Worm (Caenorhabditis elegans) whole organism, mixed stage, embryonic: ENCODE results near the gene C03G6.21.

Experiments used
- blmp-1 ChIP-seq: fragments of 150-350 bp; optimal IDR thresholded peaks from 2 replicates; lab custom pipeline; 2014; ENCODE audit warnings: missing biosample characterization, missing genetic modification characterization
- ceh-39 ChIP-seq: fragments of 150-350 bp; optimal IDR thresholded peaks from 2 replicates; lab custom pipeline; 2014; ENCODE audit warnings: missing biosample characterization, missing genetic modification characterization
- ceh-43 ChIP-seq: fragments of 200-800 bp; sonication (Bioruptor generic); optimal IDR thresholded peaks from 2 replicates; lab custom pipeline; 2018; ENCODE audit warnings: mild to moderate bottlenecking, missing genetic modification characterization, moderate library complexity, missing compliant biosample characterization
- ces-1 ChIP-seq: fragments of 150-350 bp; optimal IDR thresholded peaks from 2 replicates; lab custom pipeline; 2014; ENCODE audit warnings: missing biosample characterization, missing genetic modification reagents, missing genetic modification characterization
- cnd-1 ChIP-seq: fragments of 200-800 bp; sonication (Bioruptor generic); optimal IDR thresholded peaks from 2 replicates; lab custom pipeline; 2018; ENCODE audit warnings: mild to moderate bottlenecking, missing genetic modification characterization, missing compliant biosample characterization
- drap-1 ChIP-seq: fragments of 200-800 bp; sonication (Bioruptor generic); optimal IDR thresholded peaks from 3 replicates; lab custom pipeline; 2018; ENCODE audit warnings: mild to moderate bottlenecking, missing genetic modification characterization, missing compliant biosample characterization
- elt-1 ChIP-seq: sonication (generic microtip); optimal IDR thresholded peaks from 2 replicates; lab custom pipeline; 2017; ENCODE audit warnings: missing genetic modification characterization, mild to moderate bottlenecking, missing compliant biosample characterization, antibody characterized with exemption, moderate library complexity, borderline replicate concordance; ENCODE audit not compliant: insufficient read depth
- lin-32 ChIP-seq: fragments of 200-800 bp; sonication (Bioruptor generic); optimal IDR thresholded peaks from 2 replicates; lab custom pipeline; 2018; ENCODE audit warnings: mild to moderate bottlenecking, missing genetic modification characterization, missing compliant biosample characterization
- mab-5 ChIP-seq: fragments of 150-350 bp; optimal IDR thresholded peaks from 2 replicates; lab custom pipeline; 2014; ENCODE audit warnings: missing biosample characterization, missing genetic modification characterization
- mep-1 ChIP-seq: fragments of 150-350 bp; optimal IDR thresholded peaks from 2 replicates; lab custom pipeline; 2017; ENCODE audit warnings: missing biosample characterization, missing genetic modification reagents, missing genetic modification characterization, inconsistent platforms
- mls-2 ChIP-seq: sonication (generic microtip); optimal IDR thresholded peaks from 2 replicates; lab custom pipeline; 2016; ENCODE audit warnings: mild to moderate bottlenecking, missing genetic modification characterization, moderate library complexity, missing compliant biosample characterization
- nhr-12 ChIP-seq: fragments of 150-350 bp; optimal IDR thresholded peaks from 2 replicates; lab custom pipeline; 2014; ENCODE audit warnings: missing biosample characterization, missing genetic modification characterization
- nhr-2 ChIP-seq: fragments of 150-350 bp; optimal IDR thresholded peaks from 2 replicates; lab custom pipeline; 2014; ENCODE audit warnings: missing biosample characterization, missing genetic modification characterization
- sem-2 ChIP-seq: fragments of 200-800 bp; sonication (Bioruptor generic); optimal IDR thresholded peaks from 2 replicates; lab custom pipeline; 2018; ENCODE audit warnings: mild to moderate bottlenecking, missing genetic modification characterization, missing compliant biosample characterization
- sptf-1 ChIP-seq: sonication (generic microtip); optimal IDR thresholded peaks from 2 replicates; lab custom pipeline; 2017; ENCODE audit warnings: mild to moderate bottlenecking, missing genetic modification characterization, moderate library complexity, missing compliant biosample characterization
- tbx-8 ChIP-seq: fragments of 200-800 bp; sonication (Bioruptor generic); optimal IDR thresholded peaks from 2 replicates; lab custom pipeline; 2018; ENCODE audit warnings: mild to moderate bottlenecking, missing genetic modification characterization, moderate library complexity, missing compliant biosample characterization
- unc-120 ChIP-seq: sonication (generic microtip); optimal IDR thresholded peaks from 2 replicates; lab custom pipeline; 2017; ENCODE audit warnings: missing genetic modification characterization, missing compliant biosample characterization; ENCODE audit not compliant: poor library complexity, severe bottlenecking
- unc-62 ChIP-seq: fragments of 150-350 bp; optimal IDR thresholded peaks from 2 replicates; lab custom pipeline; 2014; ENCODE audit warnings: missing biosample characterization, missing genetic modification reagents, missing genetic modification characterization
- zip-8 ChIP-seq: fragments of 150-350 bp; optimal IDR thresholded peaks from 2 replicates; lab custom pipeline; 2014; ENCODE audit warnings: missing biosample characterization, missing genetic modification characterization
- ztf-11 ChIP-seq: fragments of 150-350 bp; optimal IDR thresholded peaks from 2 replicates; lab custom pipeline; 2014; ENCODE audit warnings: missing biosample characterization, missing genetic modification characterization

C03G6.21 gene

DNA sequence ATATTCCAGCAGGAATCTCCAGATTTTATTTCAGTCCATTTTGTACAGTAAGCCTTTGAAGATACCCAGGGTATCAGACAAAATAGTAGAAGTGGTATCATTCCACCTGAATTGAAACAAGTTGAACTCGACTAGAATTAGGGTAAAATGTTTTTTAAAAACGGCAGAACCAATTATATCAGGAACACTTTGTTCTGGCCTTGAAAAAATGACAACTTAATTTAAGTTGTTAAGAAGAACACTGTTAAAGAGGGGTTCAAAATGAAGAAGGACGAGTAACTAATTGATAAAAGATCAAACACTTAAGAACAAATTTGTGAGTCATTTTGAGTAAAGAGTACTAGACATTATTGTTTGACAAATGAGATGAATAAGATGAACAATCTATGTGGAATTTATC, 35.7 kb downstream of the C03G6.21 start, which contains the start of gene lmd-4:
Gene lmd-4 (minus strand): TSS at position 101 of the 400 bp plus-strand sequence.
- TF ChIP-seq cnd-1 (tag; lab: Kevin White, UChicago): no peak
- no peak for TF ChIP-seq tbx-8 (GFP tag; lab: Kevin White, UChicago)
- TF ChIP-seq ztf-11 (tag; lab: Kevin White, UChicago): no peak
- TF ChIP-seq unc-120: no peak
- no peak for TF ChIP-seq nhr-2 (tag; lab: Kevin White, UChicago)
- TF ChIP-seq nhr-12 (tag; lab: Kevin White, UChicago): no peak
- TF ChIP-seq elt-1: no peak
- TF ChIP-seq mep-1: no peak

DNA sequence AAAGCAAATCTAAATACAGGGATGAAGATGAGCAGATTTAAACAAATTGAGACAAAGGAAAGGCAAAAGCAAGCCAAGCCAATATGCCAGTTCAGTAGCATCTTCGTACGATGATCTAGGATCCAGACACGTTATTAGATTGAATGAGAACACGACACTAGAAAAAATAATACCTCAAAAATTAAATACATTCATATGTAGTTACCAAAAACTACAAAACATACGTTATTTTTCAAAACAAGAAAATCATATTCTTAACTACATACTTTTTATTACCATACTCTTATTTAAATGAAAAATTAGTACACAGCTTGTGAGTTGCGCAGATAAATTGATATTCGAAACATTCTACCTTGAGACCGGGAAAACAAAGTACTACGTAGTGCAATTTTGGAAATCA, 43.4 kb downstream of the C03G6.21 start, which contains the start of gene srx-6:
Gene srx-6 (minus strand): TSS at position 101 of the 400 bp plus-strand sequence.
- no peak for TF ChIP-seq unc-120
- TF ChIP-seq lin-32: no peak
- TF ChIP-seq nhr-12 (tag; lab: Kevin White, UChicago): no peak
- TF ChIP-seq sptf-1 (tag; lab: Kevin White, UChicago): no peak
- TF ChIP-seq drap-1 (GFP tag; lab: Kevin White, UChicago): no peak
- TF ChIP-seq tbx-8 (GFP tag; lab: Kevin White, UChicago): no peak
- TF ChIP-seq unc-62: no peak
- TF ChIP-seq ces-1 (GFP tag; lab: Kevin White, UChicago): no peak
- no peak for TF ChIP-seq mab-5 (tag; lab: Kevin White, UChicago)
- no peak for TF ChIP-seq zip-8
- no peak for TF ChIP-seq sem-2 (GFP tag; lab: Kevin White, UChicago)
- TF ChIP-seq mls-2: no peak
- TF ChIP-seq ceh-43 (GFP tag; lab: Kevin White, UChicago): no peak
- no peak for TF ChIP-seq ceh-39 (tag; lab: Kevin White, UChicago)
- no peak for TF ChIP-seq blmp-1 (tag; lab: Kevin White, UChicago)

DNA sequence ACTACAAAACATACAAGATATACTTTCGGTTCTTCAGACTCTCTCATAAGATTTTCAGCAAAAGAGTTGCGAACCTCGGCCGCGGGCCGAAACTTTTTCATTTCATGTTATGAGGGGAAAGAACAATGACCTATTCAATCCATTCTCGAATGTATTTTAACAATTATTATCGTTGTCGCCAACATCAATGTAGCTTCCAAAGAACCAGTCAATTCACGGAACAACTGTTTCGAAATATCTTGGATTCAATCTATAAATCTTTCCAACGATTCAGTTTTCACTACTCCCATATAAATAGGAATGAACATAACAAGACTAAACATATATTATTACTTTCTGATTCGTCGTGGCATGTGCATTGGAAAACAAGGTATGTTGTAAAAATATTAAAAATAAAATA, 49.5 kb downstream of the C03G6.21 start, which contains the start of gene F07G11.1:
Gene F07G11.1 (plus strand): TSS at position 301 of the 400 bp plus-strand sequence.
- no peak for TF ChIP-seq sem-2 (GFP tag; lab: Kevin White, UChicago)
